Fruit fly (Drosophila melanogaster): ENCODE measurements around the gene CG18179.

DNA sequence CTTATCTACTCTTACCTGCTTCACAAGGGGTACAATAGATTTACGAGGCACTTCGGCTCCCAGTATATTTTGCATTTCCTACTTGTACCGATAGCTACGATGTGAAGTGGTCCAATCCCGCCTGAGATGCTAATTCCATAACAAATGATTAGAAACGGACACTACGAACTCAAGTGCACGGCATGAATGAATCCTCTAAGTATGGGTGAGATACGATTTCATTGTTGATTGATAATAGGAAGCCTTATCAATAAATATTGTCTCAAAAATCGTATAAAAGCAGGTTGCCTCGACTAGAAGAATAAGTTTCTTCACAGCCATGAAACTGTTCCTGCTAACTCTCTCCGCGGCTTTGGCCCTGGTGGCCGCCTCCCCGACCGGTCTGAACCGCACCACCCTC lies 1.6 kb downstream of the CG18179 start, which contains the start of gene CG18180:
- TF ChIP-seq CG8478 (optimal IDR thresholded peaks at IDR 0.05) (no peak), CTCF (optimal IDR thresholded peaks at IDR 0.05) (no peak)

Measured in S2 (cell line).